Worm (Caenorhabditis elegans): ENCODE measurements around the gene Y71H2B.4.

- no peak for TF ChIP-seq mdl-1 (tag; optimal IDR thresholded peaks at IDR 0.05)
- TF ChIP-seq nhr-11 (tag; optimal IDR thresholded peaks at IDR 0.05): no peak
Measured at ce11 chrIII:2628690-2629089, 9.9 kb downstream of the Y71H2B.4 start, which contains the start of gene acbp-8.
